Worm (Caenorhabditis elegans): ENCODE data around the gene C09B9.85.
"Not testable (repeated sequence)": the region's sequence is repeated elsewhere in the genome, so short reads cannot be mapped to it uniquely, and the experiment has no call there.

Gene C09B9.85

DNA sequence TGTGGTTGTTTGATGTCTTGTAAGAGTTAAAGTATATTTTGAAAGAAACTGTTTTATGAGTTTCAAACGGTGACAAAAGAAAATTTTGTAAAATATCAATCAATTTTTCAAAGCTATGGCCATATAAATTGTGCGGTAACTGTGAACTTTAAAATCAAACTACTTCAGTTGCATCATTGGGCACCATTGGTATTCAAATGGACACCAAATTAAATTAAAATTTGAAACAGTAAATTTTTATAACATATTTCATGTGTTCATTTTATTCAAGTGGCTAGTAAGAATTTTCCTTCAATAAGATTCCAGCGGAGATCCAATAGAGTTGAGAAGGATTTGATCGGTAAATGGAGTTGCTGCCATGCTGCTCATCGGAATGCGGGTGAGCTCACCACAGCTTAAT is 5.8 kb upstream of the C09B9.85 start:
- TF ChIP-seq ceh-18 (tag; optimal IDR thresholded peaks at IDR 0.05) (no peak), hlh-8 (tag; optimal IDR thresholded peaks at IDR 0.05) (no peak), fkh-6 (tag; optimal IDR thresholded peaks at IDR 0.05) (no peak), C08G9.2 (tag; optimal IDR thresholded peaks at IDR 0.05) (no peak), ztf-16 (tag; optimal IDR thresholded peaks at IDR 0.05) (no peak), hlh-15 (tag; optimal IDR thresholded peaks at IDR 0.05) (no peak)

DNA sequence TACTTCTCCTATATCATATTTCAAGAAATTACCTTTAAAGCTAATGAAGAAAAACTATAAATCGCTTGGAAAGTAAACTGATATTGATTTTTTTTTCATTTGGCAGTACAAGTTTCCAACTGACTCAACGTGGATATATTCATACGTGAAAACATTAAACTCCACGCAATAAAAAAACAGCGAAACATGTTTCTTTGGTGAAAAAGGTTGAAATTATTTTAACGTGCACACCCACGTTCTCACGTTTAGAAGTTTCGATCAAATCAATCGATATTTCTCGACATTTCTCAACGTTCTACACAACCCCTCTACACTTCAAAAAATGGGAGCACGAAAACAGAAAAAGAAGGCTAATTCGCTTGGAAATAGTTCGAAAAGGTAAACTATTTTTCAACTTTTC is 3.4 kb upstream of the C09B9.85 start, which contains the start of the genes best-6 and C09B9.2:
TSS of gene best-6 (minus strand) at position 101 of the 400 bp plus-strand sequence.
TSS of gene C09B9.2 (plus strand) at position 314 of the 400 bp plus-strand sequence.
- no peak for TF ChIP-seq mec-3 (tag; optimal IDR thresholded peaks at IDR 0.05; ENCODE audit: borderline replicate concordance)

DNA sequence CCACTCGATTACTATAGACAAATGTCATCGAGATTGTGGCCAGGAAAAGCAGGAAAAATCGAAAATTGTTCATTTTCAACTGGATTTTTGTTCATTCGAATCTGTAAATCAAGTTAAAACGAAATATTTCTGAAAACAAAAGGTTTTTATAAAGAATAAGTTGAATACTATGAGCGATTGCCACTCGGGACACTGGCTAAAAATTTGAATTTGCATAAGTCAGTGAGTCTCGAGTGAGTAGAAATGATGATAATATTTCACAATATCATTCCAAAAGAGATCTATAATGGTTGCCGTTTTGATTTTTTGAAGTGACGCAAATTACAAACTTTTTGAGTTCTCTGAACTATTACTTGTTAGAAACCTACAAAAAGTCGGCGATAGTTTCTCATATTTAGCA is 5.0 kb downstream of the C09B9.85 start, which contains the start of gene T28H11.8:
TSS of gene T28H11.8 (minus strand) at position 101 of the 400 bp plus-strand sequence.
- TF ChIP-seq dve-1 (tag; optimal IDR thresholded peaks at IDR 0.05) (no peak), pqm-1 (tag; optimal IDR thresholded peaks at IDR 0.05) (no peak)

DNA sequence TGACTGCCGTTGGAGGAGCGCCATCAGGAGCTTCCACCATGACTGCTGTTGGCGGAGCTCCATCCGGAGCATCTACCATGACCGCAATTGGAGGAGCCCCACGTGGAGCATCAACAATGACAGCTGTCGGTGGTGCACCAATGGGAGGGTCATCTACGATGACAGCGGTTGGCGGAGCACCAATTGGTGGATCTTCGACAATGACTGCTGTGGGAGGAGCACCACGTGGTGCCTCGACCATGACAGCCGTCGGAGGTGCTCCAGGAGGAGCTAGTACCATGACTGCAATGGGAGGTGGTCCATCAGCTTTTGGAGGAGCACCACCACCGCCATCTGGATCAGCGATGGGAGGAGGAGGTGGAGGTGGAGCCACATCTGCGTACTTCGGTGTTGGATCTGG is 8.5 kb downstream of the C09B9.85 start, which contains the start of gene T28H11.7:
TSS of gene T28H11.7 (minus strand) at position 101 of the 400 bp plus-strand sequence.
- TF ChIP-seq lim-6 (tag; optimal IDR thresholded peaks at IDR 0.05); sox-2 (GFP tag; IDR thresholded peaks at IDR 0.05); unc-55 (GFP tag; optimal IDR thresholded peaks at IDR 0.05): not testable (repeated sequence)

DNA sequence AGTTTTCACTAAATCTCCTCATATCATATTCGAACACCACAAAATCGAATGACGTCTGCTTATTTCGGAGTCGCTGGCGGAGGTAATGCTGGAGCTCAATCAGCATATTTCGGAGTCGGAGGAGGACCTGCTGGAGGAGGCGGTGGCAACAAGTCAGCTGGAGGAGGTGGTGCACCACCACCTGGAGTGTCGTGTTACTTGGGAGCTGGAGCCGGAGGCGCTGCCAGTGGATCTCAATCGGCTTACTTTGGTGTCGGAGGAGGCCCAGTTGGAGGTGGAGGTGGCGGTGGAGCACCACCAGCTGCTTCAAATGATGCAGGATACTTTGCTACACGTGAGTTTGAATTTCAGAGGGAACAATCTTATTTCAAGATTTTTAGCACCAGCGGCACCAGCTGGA is 9.1 kb downstream of the C09B9.85 start, which contains the start of gene ssq-4:
TSS of gene ssq-4 (plus strand) at position 19 of the 400 bp plus-strand sequence.
- not testable (repeated sequence) for TF ChIP-seq zip-5, pqm-1, nhr-11 (tag; optimal IDR thresholded peaks at IDR 0.05)

DNA sequence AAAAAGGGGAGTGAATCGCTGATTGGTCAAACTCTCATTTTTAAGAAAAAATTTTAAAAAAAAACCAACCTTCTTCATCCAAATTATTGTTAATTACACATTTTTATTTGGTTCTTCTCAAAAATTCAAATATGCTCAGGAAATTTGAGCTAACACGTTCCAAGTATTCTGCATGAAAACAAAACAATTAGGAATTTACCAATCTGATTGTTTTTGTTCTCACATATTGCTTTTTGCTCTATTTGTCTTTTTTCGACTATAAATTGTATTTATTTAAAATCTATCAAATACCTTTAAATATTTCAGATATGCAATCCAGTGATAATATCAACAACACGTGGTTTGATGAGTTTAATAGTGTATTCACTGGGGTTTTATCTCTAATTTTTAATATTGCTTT is 13.3 kb downstream of the C09B9.85 start, which contains the start of gene srm-1:
TSS of gene srm-1 (plus strand) at position 301 of the 400 bp plus-strand sequence.
- TF ChIP-seq ceh-30 (tag; optimal IDR thresholded peaks at IDR 0.05) (no peak), che-1 (tag; optimal IDR thresholded peaks at IDR 0.05) (no peak), ceh-6 (GFP tag; optimal IDR thresholded peaks at IDR 0.05) (no peak), lim-6 (tag; optimal IDR thresholded peaks at IDR 0.05) (no peak), ceh-31 (tag; optimal IDR thresholded peaks at IDR 0.05) (no peak), zip-5 (tag; optimal IDR thresholded peaks at IDR 0.05) (no peak), mec-3 (tag; optimal IDR thresholded peaks at IDR 0.05; ENCODE audit: borderline replicate concordance) (no peak), dmd-4 (tag; optimal IDR thresholded peaks at IDR 0.05; ENCODE audit: borderline replicate concordance) (no peak), syd-9 (tag; optimal IDR thresholded peaks at IDR 0.05) (no peak), hlh-30 (tag; optimal IDR thresholded peaks at IDR 0.05; ENCODE audit: insufficient read depth) (no peak), ceh-22 (tag; optimal IDR thresholded peaks at IDR 0.05) (no peak), dve-1 (tag; optimal IDR thresholded peaks at IDR 0.05) (no peak), F13H6.1 (tag; optimal IDR thresholded peaks at IDR 0.05) (no peak), nhr-232 (tag; optimal IDR thresholded peaks at IDR 0.05) (no peak), madf-2 (tag; optimal IDR thresholded peaks at IDR 0.05) (no peak), ceh-18 (tag; optimal IDR thresholded peaks at IDR 0.05) (no peak)

DNA sequence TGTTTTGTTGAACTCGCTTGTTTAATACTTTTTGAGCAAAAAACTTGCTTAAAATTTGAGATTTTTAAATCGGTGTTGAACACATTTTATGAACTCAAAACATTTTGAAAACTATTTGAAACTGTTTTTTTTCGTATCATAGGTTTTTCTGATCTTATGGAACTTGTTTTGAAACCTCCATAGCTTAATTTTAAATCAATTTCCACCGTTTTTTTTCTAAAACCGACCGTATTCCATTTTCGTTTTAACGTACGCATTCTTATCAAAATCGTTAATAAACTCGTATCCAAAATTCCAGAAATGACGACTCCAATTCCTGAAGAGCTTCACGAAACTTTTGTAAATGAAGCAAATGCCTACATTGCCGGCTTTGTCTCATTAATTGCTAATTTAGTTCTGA is 17.2 kb downstream of the C09B9.85 start, which contains the start of gene srm-2:
TSS of gene srm-2 (plus strand) at position 301 of the 400 bp plus-strand sequence.
- no peak for TF ChIP-seq che-1 (tag; optimal IDR thresholded peaks at IDR 0.05)
- TF ChIP-seq ceh-18 (tag; optimal IDR thresholded peaks at IDR 0.05) = no peak
- TF ChIP-seq ceh-24 (tag; optimal IDR thresholded peaks at IDR 0.05) = no peak
- no peak for TF ChIP-seq fkh-10 (GFP tag; optimal IDR thresholded peaks at IDR 0.05)
- TF ChIP-seq zip-5 (tag; optimal IDR thresholded peaks at IDR 0.05) = no peak
- TF ChIP-seq syd-9 (tag; optimal IDR thresholded peaks at IDR 0.05) = no peak
- TF ChIP-seq ahr-1 (tag; optimal IDR thresholded peaks at IDR 0.05) = no peak
- TF ChIP-seq K09A11.1 (tag; optimal IDR thresholded peaks at IDR 0.05; ENCODE audit: insufficient read depth) = no peak
- TF ChIP-seq unc-3 (GFP tag; conservative IDR thresholded peaks at IDR 0.05) = no peak
- TF ChIP-seq unc-3 (tag; optimal IDR thresholded peaks at IDR 0.05) = no peak
- TF ChIP-seq pag-3 (tag; optimal IDR thresholded peaks at IDR 0.05; ENCODE audit: borderline replicate concordance) = no peak
- no peak for TF ChIP-seq pqm-1 (tag; optimal IDR thresholded peaks at IDR 0.05)
- no peak for TF ChIP-seq lin-11 (tag; optimal IDR thresholded peaks at IDR 0.05)
- TF ChIP-seq unc-55 (GFP tag; optimal IDR thresholded peaks at IDR 0.05) = no peak
- no peak for TF ChIP-seq tbx-7 (tag; optimal IDR thresholded peaks at IDR 0.05)
- no peak for TF ChIP-seq F13H6.1 (tag; optimal IDR thresholded peaks at IDR 0.05)

All from whole organism, late embryonic.